Fruit fly (Drosophila melanogaster) whole organism, embryonic: ENCODE measurements around the gene CG11902.
A peak's percentile ranks its signal among the peaks of the same experiment; 100 is the strongest.

ENCODE experiments used
- CG11695 ChIP-seq: fragments of 200-800 bp; sonication (Bioruptor generic); IDR thresholded peaks from 3 replicates; pipeline ENCODE4 v1.3.6; 2022; ENCODE audit warnings: missing biosample characterization, missing genetic modification characterization
- CG12071 ChIP-seq: fragments of 200-800 bp; sonication (Bioruptor generic); optimal IDR thresholded peaks from 3 replicates; lab custom pipeline; 2018; ENCODE audit warnings: missing biosample characterization, mild to moderate bottlenecking, missing genetic modification characterization
- CG13894 ChIP-seq: fragments of 200-800 bp; sonication (Bioruptor generic); optimal IDR thresholded peaks from 3 replicates; lab custom pipeline; 2018; ENCODE audit warnings: missing biosample characterization, mild to moderate bottlenecking, missing genetic modification characterization, moderate library complexity
- CG30431 ChIP-seq: fragments of 200-800 bp; sonication (Bioruptor generic); optimal IDR thresholded peaks from 2 replicates; lab custom pipeline; 2017; ENCODE audit warnings: missing biosample characterization, missing genetic modification characterization
- CG33557 ChIP-seq: fragments of 200-800 bp; sonication (Bioruptor generic); optimal IDR thresholded peaks from 2 replicates; lab custom pipeline; 2019; ENCODE audit warnings: missing biosample characterization, mild to moderate bottlenecking, missing genetic modification characterization, moderate library complexity
- CG34224 ChIP-seq: fragments of 200-800 bp; sonication (Bioruptor generic); IDR thresholded peaks from 3 replicates; pipeline ENCODE4 v1.3.6; 2022; ENCODE audit warnings: missing biosample characterization, missing genetic modification characterization; ENCODE audit not compliant: partially characterized antibody
- CG3847 ChIP-seq: fragments of 200-800 bp; sonication (Bioruptor generic); IDR thresholded peaks from 2 replicates; pipeline ENCODE4 v1.3.6; 2022; ENCODE audit warnings: missing biosample characterization, missing genetic modification characterization
- CG5953 ChIP-seq: fragments of 200-800 bp; sonication (Bioruptor generic); IDR thresholded peaks from 2 replicates; pipeline ENCODE4 v1.3.6; 2022; ENCODE audit warnings: missing biosample characterization, missing genetic modification characterization
- CG6683 ChIP-seq: fragments of 200-800 bp; sonication (Bioruptor generic); optimal IDR thresholded peaks from 2 replicates; lab custom pipeline; 2017; ENCODE audit warnings: missing biosample characterization, mild to moderate bottlenecking, missing genetic modification characterization, missing genetic modification reagents
- Camta ChIP-seq: fragments of 200-800 bp; sonication (Bioruptor generic); optimal IDR thresholded peaks from 2 replicates; lab custom pipeline; 2016; ENCODE audit warnings: missing biosample characterization, missing genetic modification characterization
- Dbx ChIP-seq: fragments of 200-800 bp; sonication (Bioruptor generic); IDR thresholded peaks from 3 replicates; pipeline ENCODE4 v1.3.6; 2022; ENCODE audit warnings: missing biosample characterization, missing genetic modification characterization
- Deaf1 ChIP-seq: fragments of 200-800 bp; optimal IDR thresholded peaks from 3 replicates; lab custom pipeline; 2019; ENCODE audit warnings: missing biosample characterization, mild to moderate bottlenecking, missing genetic modification characterization, moderate library complexity
- ERR ChIP-seq: fragments of 200-800 bp; sonication (Bioruptor generic); optimal IDR thresholded peaks from 2 replicates; lab custom pipeline; 2016; ENCODE audit warnings: missing biosample characterization, missing genetic modification characterization
- Ets65A ChIP-seq: fragments of 200-800 bp; sonication (Bioruptor generic); peaks from one replicate; lab custom pipeline; 2016; ENCODE audit warnings: missing biosample characterization, missing genetic modification characterization
- HLH54F ChIP-seq: fragments of 200-800 bp; sonication (Bioruptor generic); optimal IDR thresholded peaks from 3 replicates; lab custom pipeline; 2016; ENCODE audit warnings: missing biosample characterization, missing genetic modification characterization
- Hey ChIP-seq: fragments of 200-800 bp; sonication (Bioruptor generic); optimal IDR thresholded peaks from 3 replicates; lab custom pipeline; 2018; ENCODE audit warnings: missing biosample characterization, mild to moderate bottlenecking, missing genetic modification characterization
- Hmx ChIP-seq: fragments of 200-800 bp; sonication (Bioruptor generic); optimal IDR thresholded peaks from 2 replicates; lab custom pipeline; 2016; ENCODE audit warnings: missing biosample characterization, missing genetic modification characterization
- Hr3 ChIP-seq: fragments of 200-800 bp; sonication (Bioruptor generic); optimal IDR thresholded peaks from 3 replicates; lab custom pipeline; 2016; ENCODE audit warnings: missing biosample characterization, missing genetic modification characterization
- MESR4 ChIP-seq: fragments of 200-800 bp; sonication (Bioruptor generic); optimal IDR thresholded peaks from 2 replicates; lab custom pipeline; 2018; ENCODE audit warnings: missing biosample characterization, mild to moderate bottlenecking, missing genetic modification characterization, moderate library complexity
- MTF-1 ChIP-seq: fragments of 200-800 bp; sonication (Bioruptor generic); optimal IDR thresholded peaks from 2 replicates; lab custom pipeline; 2018; ENCODE audit warnings: missing biosample characterization, mild to moderate bottlenecking, missing genetic modification characterization, borderline replicate concordance
- Med ChIP-seq: fragments of 200-800 bp; sonication (Bioruptor generic); peaks from one replicate; lab custom pipeline; 2016; ENCODE audit warnings: missing biosample characterization, missing genetic modification characterization, mild to moderate bottlenecking, inconsistent platforms, moderate library complexity
- Meics ChIP-seq: fragments of 200-800 bp; sonication (Bioruptor generic); optimal IDR thresholded peaks from 2 replicates; lab custom pipeline; 2017; ENCODE audit warnings: missing biosample characterization, mild to moderate bottlenecking, missing genetic modification characterization
- NC2α ChIP-seq: fragments of 200-800 bp; sonication (Bioruptor generic); optimal IDR thresholded peaks from 2 replicates; lab custom pipeline; 2016; ENCODE audit warnings: missing biosample characterization, missing genetic modification characterization
- NK7.1 ChIP-seq: fragments of 200-800 bp; sonication (Bioruptor generic); optimal IDR thresholded peaks from 3 replicates; lab custom pipeline; 2016; ENCODE audit warnings: missing biosample characterization, missing genetic modification characterization
- Neu2 ChIP-seq: fragments of 200-800 bp; sonication (Bioruptor generic); optimal IDR thresholded peaks from 3 replicates; lab custom pipeline; 2016; ENCODE audit warnings: missing biosample characterization, missing genetic modification characterization, borderline replicate concordance
- Nf-YC ChIP-seq: fragments of 200-800 bp; optimal IDR thresholded peaks from 3 replicates; lab custom pipeline; 2019; ENCODE audit warnings: missing biosample characterization, mild to moderate bottlenecking, missing genetic modification characterization, moderate library complexity
- Scr ChIP-seq: fragments of 200-800 bp; sonication (Bioruptor generic); IDR thresholded peaks from 2 replicates; pipeline ENCODE4 v1.3.6; 2022; ENCODE audit warnings: missing biosample characterization, missing genetic modification characterization; ENCODE audit not compliant: partially characterized antibody
- Taf1 ChIP-seq: fragments of 200-800 bp; sonication (Bioruptor generic); IDR thresholded peaks from 2 replicates; pipeline ENCODE4 v1.3.6; 2022; ENCODE audit warnings: missing biosample characterization, missing genetic modification characterization
- Usf ChIP-seq: fragments of 200-800 bp; sonication (Bioruptor generic); optimal IDR thresholded peaks from 2 replicates; lab custom pipeline; 2017; ENCODE audit warnings: missing genotype, missing biosample characterization, missing genetic modification characterization
- al ChIP-seq: fragments of 200-800 bp; sonication (Bioruptor generic); IDR thresholded peaks from 2 replicates; pipeline ENCODE4 v1.3.6; 2022; ENCODE audit warnings: missing biosample characterization, missing genetic modification characterization
- bcd ChIP-seq: fragments of 200-800 bp; sonication (Bioruptor generic); optimal IDR thresholded peaks from 2 replicates; lab custom pipeline; 2017; ENCODE audit warnings: missing biosample characterization, mild to moderate bottlenecking, missing genetic modification characterization
- bigmax ChIP-seq: fragments of 200-800 bp; sonication (Bioruptor generic); optimal IDR thresholded peaks from 2 replicates; lab custom pipeline; 2018; ENCODE audit warnings: missing biosample characterization, mild to moderate bottlenecking, missing genetic modification characterization
- ci ChIP-seq: fragments of 200-800 bp; sonication (Bioruptor generic); IDR thresholded peaks from 3 replicates; pipeline ENCODE4 v1.3.6; 2022; ENCODE audit warnings: missing biosample characterization, missing genetic modification characterization
- corto ChIP-seq: fragments of 200-800 bp; sonication (Bioruptor generic); optimal IDR thresholded peaks from 2 replicates; lab custom pipeline; 2016; ENCODE audit warnings: missing biosample characterization, mild to moderate bottlenecking, missing genetic modification characterization, moderate library complexity
- crp ChIP-seq, 2 experiments: fragments of 200-800 bp; sonication (Bioruptor generic); optimal IDR thresholded peaks; 2 replicates in 1 of 2; 3 replicates in 1 of 2; lab custom pipeline; 2017; ENCODE audit warnings: missing biosample characterization in 2 of 2, missing genetic modification characterization in 2 of 2, mild to moderate bottlenecking in 1 of 2, moderate library complexity in 1 of 2
- dan ChIP-seq: fragments of 200-800 bp; sonication (Bioruptor generic); IDR thresholded peaks from 2 replicates; pipeline ENCODE4 v1.3.6; 2022; ENCODE audit warnings: missing biosample characterization, missing genetic modification characterization
- danr ChIP-seq: fragments of 200-800 bp; sonication (Bioruptor generic); IDR thresholded peaks from 2 replicates; pipeline ENCODE4 v1.3.6; 2022; ENCODE audit warnings: missing biosample characterization, missing genetic modification characterization
- dimm ChIP-seq: fragments of 200-800 bp; sonication (Bioruptor generic); IDR thresholded peaks from 2 replicates; pipeline ENCODE4 v1.3.6; 2022; ENCODE audit warnings: missing biosample characterization, missing genetic modification characterization
- en ChIP-seq: fragments of 200-800 bp; sonication (Bioruptor generic); optimal IDR thresholded peaks from 2 replicates; lab custom pipeline; 2016; ENCODE audit warnings: missing biosample characterization, missing genetic modification characterization
- fru ChIP-seq: fragments of >200 bp; optimal IDR thresholded peaks from 2 replicates; lab custom pipeline; 2017
- gcm ChIP-seq: fragments of 200-800 bp; sonication (Bioruptor generic); optimal IDR thresholded peaks from 2 replicates; lab custom pipeline; 2019; ENCODE audit warnings: missing biosample characterization, mild to moderate bottlenecking, missing genetic modification characterization, moderate library complexity
- h ChIP-seq: fragments of >200 bp; optimal IDR thresholded peaks from 2 replicates; lab custom pipeline; 2017
- mld ChIP-seq: fragments of 200-800 bp; sonication (Bioruptor generic); IDR thresholded peaks from 3 replicates; pipeline ENCODE4 v1.3.6; 2022; ENCODE audit warnings: missing biosample characterization, missing genetic modification characterization; ENCODE audit not compliant: partially characterized antibody
- phol ChIP-seq: fragments of 200-800 bp; sonication (Bioruptor generic); optimal IDR thresholded peaks from 3 replicates; lab custom pipeline; 2018; ENCODE audit warnings: missing biosample characterization, mild to moderate bottlenecking, missing genetic modification characterization, moderate library complexity
- prd ChIP-seq, 3 experiments: fragments of >200 bp in 2 of 3; fragments of 200-800 bp in 1 of 3; sonication (Bioruptor generic) in 1 of 3; optimal IDR thresholded peaks in 2 of 3; IDR thresholded peaks in 1 of 3; 2 replicates in 2 of 3; 3 replicates in 1 of 3; pipeline versions ENCODE4 v1.3.6 to Lab custom; 2017 to 2022; ENCODE audit warnings: missing biosample characterization in 1 of 3, missing genetic modification characterization in 1 of 3
- pros ChIP-seq: fragments of 200-800 bp; sonication (Bioruptor generic); optimal IDR thresholded peaks from 3 replicates; lab custom pipeline; 2019; ENCODE audit warnings: missing biosample characterization, mild to moderate bottlenecking, missing genetic modification characterization, moderate library complexity
- row ChIP-seq: fragments of 200-800 bp; sonication (Bioruptor generic); IDR thresholded peaks from 3 replicates; pipeline ENCODE4 v1.3.6; 2022; ENCODE audit warnings: missing biosample characterization, missing genetic modification characterization
- slbo ChIP-seq: fragments of 200-800 bp; sonication (Bioruptor generic); IDR thresholded peaks from 2 replicates; pipeline ENCODE4 v1.3.6; 2022; ENCODE audit warnings: missing biosample characterization, missing genetic modification characterization
- so ChIP-seq: fragments of 200-800 bp; sonication (Bioruptor generic); IDR thresholded peaks from 3 replicates; pipeline ENCODE4 v1.3.6; 2022; ENCODE audit warnings: missing biosample characterization, missing genetic modification characterization
- sob ChIP-seq: fragments of 200-800 bp; sonication (Bioruptor generic); IDR thresholded peaks from 2 replicates; pipeline ENCODE4 v1.3.6; 2022; ENCODE audit warnings: missing biosample characterization, missing genetic modification characterization
- trh ChIP-seq: fragments of 200-800 bp; sonication (Bioruptor generic); optimal IDR thresholded peaks from 2 replicates; lab custom pipeline; 2016; ENCODE audit warnings: missing biosample characterization, missing genetic modification characterization
- vvl ChIP-seq: fragments of 200-800 bp; sonication (Bioruptor generic); IDR thresholded peaks from 2 replicates; pipeline ENCODE4 v1.3.6; 2022; ENCODE audit warnings: missing biosample characterization, missing genetic modification characterization
- wdn ChIP-seq: fragments of 200-800 bp; sonication (Bioruptor generic); IDR thresholded peaks from 2 replicates; pipeline ENCODE4 v1.3.6; 2022; ENCODE audit warnings: missing biosample characterization, missing genetic modification characterization

The CG11902 gene

dm6 chr3R:25312583-25312982, 22.5 kb upstream of the CG11902 start (continued):
- TF ChIP-seq CG34224 = no peak
- no peak for TF ChIP-seq wdn (GFP tag; lab: Robert Waterston, UW)
- TF ChIP-seq Dbx (GFP tag; lab: Robert Waterston, UW) = no peak
- no peak for TF ChIP-seq en (GFP tag; lab: Kevin White, UChicago)
- no peak for TF ChIP-seq fru (lab: Kevin White, UChicago)
- no peak for TF ChIP-seq HLH54F (GFP tag; lab: Kevin White, UChicago)
- TF ChIP-seq phol = no peak
- no peak for TF ChIP-seq CG33557 (GFP tag; lab: Kevin White, UChicago)
- no peak for TF ChIP-seq dimm
- peak; percentile 70 for TF ChIP-seq Med (GFP tag; lab: Kevin White, UChicago)
- no peak for TF ChIP-seq vvl (GFP tag; lab: Robert Waterston, UW)
- no peak for TF ChIP-seq h
- TF ChIP-seq bcd (GFP tag; lab: Kevin White, UChicago) = peak; percentile 3
- no peak for TF ChIP-seq CG13894
- no peak for TF ChIP-seq Taf1 (GFP tag; lab: Robert Waterston, UW)
- no peak for TF ChIP-seq bigmax (GFP tag; lab: Kevin White, UChicago)
- no peak for TF ChIP-seq CG30431 (GFP tag; lab: Kevin White, UChicago)
- TF ChIP-seq Hey (tag; lab: Kevin White, UChicago) = no peak
- no peak for TF ChIP-seq CG6683 (GFP tag; lab: Kevin White, UChicago)
- TF ChIP-seq Nf-YC (tag; lab: Kevin White, UChicago) = no peak
- TF ChIP-seq pros (GFP tag; lab: Kevin White, UChicago) = no peak
- no peak for TF ChIP-seq Neu2 (GFP tag; lab: Kevin White, UChicago)
- TF ChIP-seq Scr (GFP tag; lab: Robert Waterston, UW) = no peak
- peak; percentile 27 for TF ChIP-seq Meics (GFP tag; lab: Kevin White, UChicago)
- TF ChIP-seq Deaf1 (tag; lab: Kevin White, UChicago) = no peak
- TF ChIP-seq ci = no peak
- no peak for TF ChIP-seq CG11695
- no peak for TF ChIP-seq slbo (GFP tag; lab: Robert Waterston, UW)
- TF ChIP-seq mld (GFP tag; lab: Robert Waterston, UW) = no peak
- TF ChIP-seq prd (optimal IDR thresholded peaks at IDR 0.05; lab: Kevin White, UChicago) = no peak
- no peak for TF ChIP-seq prd (GFP tag; IDR thresholded peaks at IDR 0.05; lab: Robert Waterston, UW)
- no peak for TF ChIP-seq corto (GFP tag; lab: Kevin White, UChicago)
- TF ChIP-seq Hmx (GFP tag; lab: Kevin White, UChicago) = no peak
- no peak for TF ChIP-seq danr
- TF ChIP-seq Camta (GFP tag; lab: Kevin White, UChicago) = no peak
- TF ChIP-seq NC2α (GFP tag; lab: Kevin White, UChicago) = no peak
- TF ChIP-seq CG12071 = no peak
- TF ChIP-seq row = no peak
- TF ChIP-seq CG5953 (GFP tag; lab: Robert Waterston, UW) = no peak
- no peak for TF ChIP-seq NK7.1
- no peak for TF ChIP-seq ERR
- TF ChIP-seq Ets65A (GFP tag; lab: Kevin White, UChicago) = peak; percentile 43
- no peak for TF ChIP-seq MESR4 (GFP tag; lab: Kevin White, UChicago)
- TF ChIP-seq Usf (GFP tag; lab: Kevin White, UChicago) = no peak
- no peak for TF ChIP-seq crp (GFP tag; optimal IDR thresholded peaks at IDR 0.05; lab: Kevin White, UChicago)
- TF ChIP-seq trh (GFP tag; lab: Kevin White, UChicago) = no peak
- TF ChIP-seq sob (GFP tag; lab: Robert Waterston, UW) = no peak
- no peak for TF ChIP-seq so (GFP tag; lab: Robert Waterston, UW)
- TF ChIP-seq MTF-1 (GFP tag; lab: Kevin White, UChicago) = no peak
- TF ChIP-seq Hr3 (GFP tag; lab: Kevin White, UChicago) = no peak
- no peak for TF ChIP-seq gcm (GFP tag; lab: Kevin White, UChicago)
- no peak for TF ChIP-seq CG3847 (GFP tag; lab: Robert Waterston, UW)
- TF ChIP-seq al = no peak
- TF ChIP-seq dan = no peak
